Worm (Caenorhabditis elegans) whole organism, young adult: ENCODE results near the gene mcat-1.

Experiments
- F57A8.1 ChIP-seq: fragments of 200-800 bp; sonication (Bioruptor generic); optimal IDR thresholded peaks from 2 replicates; lab custom pipeline; 2018; ENCODE audit warnings: mild to moderate bottlenecking, missing genetic modification characterization, moderate library complexity, missing compliant biosample characterization
- ama-1 ChIP-seq, 3 experiments: fragments of 150-350 bp in 1 of 3; sonication (generic microtip) in 2 of 3; optimal IDR thresholded peaks; 2 replicates each; lab custom pipeline; 2014 to 2018; ENCODE audit warnings: missing biosample characterization in 2 of 3, missing genetic modification characterization in 2 of 3, missing genetic modification reagents in 2 of 3
- egl-44 ChIP-seq: fragments of 200-800 bp; sonication (Bioruptor generic); IDR thresholded peaks from 2 replicates; pipeline ENCODE4 v1.3.6; 2022; ENCODE audit warnings: missing genetic modification reagents, missing genetic modification characterization, missing compliant biosample characterization
- egrh-3 ChIP-seq: fragments of 200-800 bp; sonication (Bioruptor generic); IDR thresholded peaks from 2 replicates; pipeline ENCODE4 v1.3.6; 2022; ENCODE audit warnings: missing genetic modification reagents, missing genetic modification characterization, missing compliant biosample characterization
- fkh-3 ChIP-seq: sonication (generic microtip); optimal IDR thresholded peaks from 2 replicates; lab custom pipeline; 2016; ENCODE audit warnings: mild to moderate bottlenecking, missing genetic modification characterization, missing compliant biosample characterization
- hsf-1 ChIP-seq: fragments of 200-800 bp; sonication (Bioruptor generic); IDR thresholded peaks from 2 replicates; pipeline ENCODE4 v1.3.6; 2022; ENCODE audit warnings: missing genetic modification reagents, missing genetic modification characterization, missing compliant biosample characterization
- mcd-1 ChIP-seq: fragments of 200-800 bp; sonication (Bioruptor generic); IDR thresholded peaks from 2 replicates; pipeline ENCODE4 v1.3.6; 2022; ENCODE audit warnings: missing genetic modification reagents, missing genetic modification characterization, missing compliant biosample characterization
- snpc-1.1 ChIP-seq: sonication (generic microtip); optimal IDR thresholded peaks from 2 replicates; lab custom pipeline; 2017; ENCODE audit warnings: missing genetic modification characterization, mild to moderate bottlenecking, missing compliant biosample characterization, antibody characterized with exemption, moderate library complexity, missing genotype, missing genetic modification reagents; ENCODE audit not compliant: insufficient read depth
- unc-62 ChIP-seq: fragments of 150-350 bp; optimal IDR thresholded peaks from 2 replicates; lab custom pipeline; 2014; ENCODE audit warnings: missing biosample characterization, missing genetic modification reagents, missing genetic modification characterization
- ztf-25 ChIP-seq: fragments of 200-800 bp; sonication (Bioruptor generic); IDR thresholded peaks from 2 replicates; pipeline ENCODE4 v1.3.6; 2022; ENCODE audit warnings: missing genetic modification reagents, missing genetic modification characterization, missing compliant biosample characterization
- ztf-3 ChIP-seq: fragments of 200-800 bp; sonication (Bioruptor generic); optimal IDR thresholded peaks from 2 replicates; lab custom pipeline; 2018; ENCODE audit warnings: mild to moderate bottlenecking, missing genetic modification characterization, missing compliant biosample characterization
- ztf-6 ChIP-seq: fragments of 200-800 bp; sonication (Bioruptor generic); IDR thresholded peaks from 2 replicates; pipeline ENCODE4 v1.3.6; 2022; ENCODE audit warnings: missing genetic modification reagents, missing genetic modification characterization, missing compliant biosample characterization

- TF ChIP-seq hsf-1 (GFP tag; lab: Robert Waterston, UW): no peak
- TF ChIP-seq egl-44 (GFP tag; lab: Robert Waterston, UW): no peak
- no peak for TF ChIP-seq egrh-3 (GFP tag; lab: Robert Waterston, UW)
- TF ChIP-seq F57A8.1 (GFP tag; lab: Kevin White, UChicago): no peak
- no peak for TF ChIP-seq ztf-6
- no peak for TF ChIP-seq ama-1 (optimal IDR thresholded peaks at IDR 0.05; lab: Kevin White, UChicago)
- TF ChIP-seq ama-1 (GFP tag; optimal IDR thresholded peaks at IDR 0.05; lab: Kevin White, UChicago): no peak
- no peak for TF ChIP-seq ztf-25 (GFP tag; lab: Robert Waterston, UW)
- TF ChIP-seq fkh-3: no peak
- no peak for TF ChIP-seq ztf-3 (GFP tag; lab: Kevin White, UChicago)
- TF ChIP-seq unc-62: no peak
- TF ChIP-seq mcd-1 (GFP tag; lab: Robert Waterston, UW): no peak
- TF ChIP-seq snpc-1.1 (tag; lab: Kevin White, UChicago): no peak
Observed at ce11 chrII:108865-109264, 17.5 kb upstream of the mcat-1 start, which contains the start of gene C50D2.2.
